Worm (Caenorhabditis elegans): ENCODE measurements around the gene K07C11.8.

DNA sequence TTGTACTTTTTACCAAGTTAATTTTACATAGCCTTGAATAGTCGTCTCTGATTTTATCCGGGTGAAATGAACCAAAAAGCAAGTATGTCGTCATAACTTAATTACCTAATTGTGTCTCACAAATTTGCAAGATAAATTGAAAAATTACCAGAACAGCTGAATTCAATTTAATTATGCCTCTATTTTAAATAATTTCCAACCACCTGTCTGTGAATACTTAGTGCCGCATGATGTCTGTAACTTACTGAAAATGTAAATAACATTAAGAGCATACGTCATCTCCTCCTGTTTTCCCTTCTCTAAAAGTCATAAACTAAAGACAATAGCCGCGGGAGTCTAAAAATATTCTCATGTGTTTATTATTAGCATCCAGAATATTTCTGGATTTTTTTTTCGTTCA lies 47.4 kb downstream of the K07C11.8 start:
- no peak for TF ChIP-seq ama-1 (optimal IDR thresholded peaks at IDR 0.05)
- no peak for TF ChIP-seq ceh-30 (tag; optimal IDR thresholded peaks at IDR 0.05)
- no peak for TF ChIP-seq nhr-11 (tag; optimal IDR thresholded peaks at IDR 0.05)
- no peak for TF ChIP-seq ceh-31 (tag; optimal IDR thresholded peaks at IDR 0.05)
